Worm (Caenorhabditis elegans) whole organism, L2 larva: ENCODE measurements around the gene C29E4.12.
A peak's percentile ranks its signal among the peaks of the same experiment; 100 is the strongest.

Experiments
- C34F6.9 ChIP-seq: fragments of 150-350 bp; optimal IDR thresholded peaks from 2 replicates; lab custom pipeline; 2014; ENCODE audit warnings: missing biosample characterization, missing genetic modification characterization
- F13H6.1 ChIP-seq: sonication (generic microtip); optimal IDR thresholded peaks from 2 replicates; lab custom pipeline; 2016; ENCODE audit warnings: missing genetic modification characterization, missing compliant biosample characterization
- R02D3.7 ChIP-seq: fragments of 150-350 bp; optimal IDR thresholded peaks from 2 replicates; lab custom pipeline; 2014; ENCODE audit warnings: missing biosample characterization, missing genetic modification characterization
- Y55F3AM.14 ChIP-seq: fragments of 200-800 bp; sonication (Bioruptor generic); optimal IDR thresholded peaks from 2 replicates; lab custom pipeline; 2018; ENCODE audit warnings: mild to moderate bottlenecking, missing genetic modification characterization, missing compliant biosample characterization
- ZK546.5 ChIP-seq: sonication (generic microtip); optimal IDR thresholded peaks from 2 replicates; lab custom pipeline; 2017; ENCODE audit warnings: missing biosample characterization, missing genetic modification characterization
- alr-1 ChIP-seq: fragments of 150-350 bp; optimal IDR thresholded peaks from 2 replicates; lab custom pipeline; 2014; ENCODE audit warnings: missing biosample characterization, missing genetic modification characterization
- aly-2 ChIP-seq: fragments of 150-350 bp; optimal IDR thresholded peaks from 2 replicates; lab custom pipeline; 2014; ENCODE audit warnings: missing biosample characterization, missing genetic modification characterization
- ama-1 ChIP-seq: fragments of 150-350 bp; optimal IDR thresholded peaks from 2 replicates; lab custom pipeline; 2018; ENCODE audit warnings: inconsistent platforms
- blmp-1 ChIP-seq: sonication (generic microtip); optimal IDR thresholded peaks from 2 replicates; lab custom pipeline; 2017; ENCODE audit warnings: missing genetic modification characterization, mild to moderate bottlenecking, missing compliant biosample characterization, antibody characterized with exemption, moderate library complexity; ENCODE audit not compliant: insufficient read depth
- ceh-16 ChIP-seq: fragments of 150-350 bp; optimal IDR thresholded peaks from 2 replicates; lab custom pipeline; 2014; ENCODE audit warnings: missing biosample characterization, missing genetic modification characterization
- ceh-82 ChIP-seq: fragments of 150-350 bp; optimal IDR thresholded peaks from 2 replicates; lab custom pipeline; 2014; ENCODE audit warnings: missing biosample characterization, missing genetic modification characterization
- crh-2 ChIP-seq: sonication (generic microtip); optimal IDR thresholded peaks from 2 replicates; lab custom pipeline; 2017; ENCODE audit warnings: missing biosample characterization, missing genetic modification characterization
- dmd-4 ChIP-seq: sonication (generic microtip); optimal IDR thresholded peaks from 2 replicates; lab custom pipeline; 2017; ENCODE audit warnings: missing biosample characterization, missing genetic modification characterization
- elt-1 ChIP-seq: fragments of 150-350 bp; optimal IDR thresholded peaks from 2 replicates; lab custom pipeline; 2014; ENCODE audit warnings: missing biosample characterization, missing genetic modification characterization
- elt-3 ChIP-seq: sonication (generic microtip); optimal IDR thresholded peaks from 2 replicates; lab custom pipeline; 2017; ENCODE audit warnings: missing biosample characterization, missing genetic modification characterization
- fos-1 ChIP-seq: fragments of 150-350 bp; optimal IDR thresholded peaks from 2 replicates; lab custom pipeline; 2014; ENCODE audit warnings: missing biosample characterization, missing genetic modification characterization
- gmeb-1 ChIP-seq: fragments of 150-350 bp; optimal IDR thresholded peaks from 2 replicates; lab custom pipeline; 2014; ENCODE audit warnings: missing biosample characterization, missing genetic modification characterization
- lin-11 ChIP-seq: fragments of 150-350 bp; sonication (generic microtip); optimal IDR thresholded peaks from 2 replicates; lab custom pipeline; 2014; ENCODE audit warnings: missing biosample characterization, missing genetic modification characterization, inconsistent platforms, mixed read lengths
- lin-13 ChIP-seq: fragments of 150-350 bp; optimal IDR thresholded peaks from 2 replicates; lab custom pipeline; 2014; ENCODE audit warnings: missing biosample characterization, missing genetic modification reagents, missing genetic modification characterization
- lin-39 ChIP-seq: fragments of 150-350 bp; optimal IDR thresholded peaks from 2 replicates; lab custom pipeline; 2014; ENCODE audit warnings: missing biosample characterization, missing genetic modification reagents, missing genetic modification characterization
- lsy-2 ChIP-seq, 2 experiments: fragments of 150-350 bp in 1 of 2; sonication (generic microtip) in 1 of 2; optimal IDR thresholded peaks; 2 replicates each; lab custom pipeline; 2014 to 2017; ENCODE audit warnings: missing biosample characterization in 2 of 2, missing genetic modification characterization in 2 of 2
- mab-5 ChIP-seq: fragments of 150-350 bp; optimal IDR thresholded peaks from 2 replicates; lab custom pipeline; 2014; ENCODE audit warnings: missing biosample characterization, missing genetic modification characterization
- mbf-1 ChIP-seq: sonication (generic microtip); optimal IDR thresholded peaks from 2 replicates; lab custom pipeline; 2017; ENCODE audit warnings: missing biosample characterization, missing genetic modification characterization
- mdl-1 ChIP-seq, 2 experiments: fragments of 150-350 bp in 1 of 2; sonication (generic microtip) in 1 of 2; optimal IDR thresholded peaks; 2 replicates each; lab custom pipeline; 2017; ENCODE audit warnings: missing biosample characterization in 2 of 2, missing genetic modification characterization in 2 of 2
- nhr-10 ChIP-seq: sonication (generic microtip); optimal IDR thresholded peaks from 2 replicates; lab custom pipeline; 2017; ENCODE audit warnings: missing biosample characterization, missing genetic modification characterization
- nhr-11 ChIP-seq: fragments of 150-350 bp; optimal IDR thresholded peaks from 2 replicates; lab custom pipeline; 2014; ENCODE audit warnings: missing biosample characterization, missing genetic modification characterization
- nhr-12 ChIP-seq: fragments of 150-350 bp; optimal IDR thresholded peaks from 2 replicates; lab custom pipeline; 2014; ENCODE audit warnings: missing biosample characterization, missing genetic modification characterization
- nhr-129 ChIP-seq: fragments of 150-350 bp; optimal IDR thresholded peaks from 2 replicates; lab custom pipeline; 2014; ENCODE audit warnings: missing biosample characterization, missing genetic modification characterization
- nhr-21 ChIP-seq: fragments of 150-350 bp; optimal IDR thresholded peaks from 2 replicates; lab custom pipeline; 2014; ENCODE audit warnings: missing biosample characterization, missing genetic modification characterization
- nhr-23 ChIP-seq: fragments of 150-350 bp; optimal IDR thresholded peaks from 2 replicates; lab custom pipeline; 2014; ENCODE audit warnings: missing biosample characterization, missing genetic modification reagents, missing genetic modification characterization
- nhr-77 ChIP-seq: fragments of 150-350 bp; optimal IDR thresholded peaks from 2 replicates; lab custom pipeline; 2014; ENCODE audit warnings: missing biosample characterization, missing genetic modification characterization
- peb-1 ChIP-seq: fragments of 150-350 bp; optimal IDR thresholded peaks from 2 replicates; lab custom pipeline; 2014; ENCODE audit warnings: missing biosample characterization, missing genetic modification characterization
- sem-4 ChIP-seq: fragments of 150-350 bp; optimal IDR thresholded peaks from 2 replicates; lab custom pipeline; 2014; ENCODE audit warnings: missing biosample characterization, missing genetic modification reagents, missing genetic modification characterization
- skn-1 ChIP-seq: sonication (generic microtip); optimal IDR thresholded peaks from 2 replicates; lab custom pipeline; 2017; ENCODE audit warnings: missing biosample characterization, missing genetic modification characterization
- sma-3 ChIP-seq: sonication (generic microtip); optimal IDR thresholded peaks from 2 replicates; lab custom pipeline; 2016; ENCODE audit warnings: missing genetic modification reagents, missing genetic modification characterization, missing compliant biosample characterization
- unc-39 ChIP-seq: fragments of 150-350 bp; optimal IDR thresholded peaks from 2 replicates; lab custom pipeline; 2014; ENCODE audit warnings: missing biosample characterization, missing genetic modification characterization
- unc-55 ChIP-seq: fragments of 150-350 bp; sonication (generic microtip); optimal IDR thresholded peaks from 3 replicates; lab custom pipeline; 2014; ENCODE audit warnings: missing biosample characterization, missing genetic modification reagents, missing genetic modification characterization
- unc-62 ChIP-seq: fragments of 150-350 bp; optimal IDR thresholded peaks from 2 replicates; lab custom pipeline; 2014; ENCODE audit warnings: missing biosample characterization, missing genetic modification reagents, missing genetic modification characterization
- zag-1 ChIP-seq: fragments of 150-350 bp; optimal IDR thresholded peaks from 2 replicates; lab custom pipeline; 2014; ENCODE audit warnings: missing biosample characterization, missing genetic modification characterization
- ztf-11 ChIP-seq: sonication (generic microtip); optimal IDR thresholded peaks from 2 replicates; lab custom pipeline; 2017; ENCODE audit warnings: missing biosample characterization, missing genetic modification characterization

The C29E4.12 gene

DNA sequence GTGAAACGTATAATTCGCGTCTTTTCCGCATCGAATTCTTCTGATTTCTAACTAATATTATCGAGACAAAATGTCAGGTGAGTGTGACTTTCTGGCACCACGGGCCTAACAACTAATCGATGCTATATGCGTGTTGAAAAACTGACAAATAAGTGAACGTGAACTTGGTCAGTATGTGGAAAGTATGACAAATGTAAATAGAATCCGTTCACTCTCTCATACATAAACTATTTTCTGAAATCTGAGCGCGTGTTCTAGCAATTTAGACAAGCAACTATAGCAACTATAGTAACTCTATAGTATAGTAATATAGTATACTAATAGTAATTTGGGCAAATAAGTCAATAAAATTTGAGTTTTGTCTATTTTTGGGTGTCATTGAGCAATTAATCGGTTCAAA is 48.6 kb upstream of the C29E4.12 start:
- TF ChIP-seq blmp-1 (tag; lab: Kevin White, UChicago): no peak
- TF ChIP-seq lsy-2 (tag; optimal IDR thresholded peaks at IDR 0.05; lab: Kevin White, UChicago): no peak

DNA sequence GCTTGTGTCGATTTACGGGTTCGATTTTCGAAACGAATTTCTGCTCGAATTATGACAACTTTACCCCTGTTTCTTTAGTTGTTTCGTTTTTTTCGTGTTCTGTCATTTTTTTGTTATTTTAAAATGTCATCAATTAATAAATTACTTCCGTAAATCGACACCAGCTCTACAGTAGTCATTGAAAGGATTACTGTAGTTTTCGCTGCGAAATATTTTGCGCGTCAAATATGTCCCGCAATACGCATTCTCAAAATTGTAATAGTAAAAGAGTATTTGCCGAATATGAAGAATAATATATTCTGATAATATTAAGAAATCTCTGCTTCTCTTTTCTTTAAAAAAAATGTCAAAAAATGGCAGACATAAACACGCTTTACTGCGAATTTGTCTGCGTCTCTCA is 47.7 kb upstream of the C29E4.12 start:
- no peak for TF ChIP-seq lin-39 (tag; lab: Kevin White, UChicago)
- TF ChIP-seq nhr-21 (tag; lab: Kevin White, UChicago): no peak
- TF ChIP-seq unc-39 (tag; lab: Kevin White, UChicago): no peak
- TF ChIP-seq nhr-129 (tag; lab: Kevin White, UChicago): no peak
- no peak for TF ChIP-seq nhr-77 (tag; lab: Kevin White, UChicago)
- TF ChIP-seq skn-1 (tag; lab: Kevin White, UChicago): no peak
- TF ChIP-seq gmeb-1 (tag; lab: Kevin White, UChicago): no peak
- TF ChIP-seq R02D3.7: no peak
- no peak for TF ChIP-seq lsy-2 (tag; optimal IDR thresholded peaks at IDR 0.05; lab: Kevin White, UChicago)

- no peak for TF ChIP-seq nhr-77 (tag; lab: Kevin White, UChicago)
- TF ChIP-seq alr-1 (tag; lab: Kevin White, UChicago): no peak
- no peak for TF ChIP-seq mab-5 (tag; lab: Kevin White, UChicago)
- no peak for TF ChIP-seq elt-3 (tag; lab: Kevin White, UChicago)
- no peak for TF ChIP-seq gmeb-1 (tag; lab: Kevin White, UChicago)
- TF ChIP-seq C34F6.9 (tag; lab: Kevin White, UChicago): no peak
- TF ChIP-seq unc-55 (GFP tag; lab: Kevin White, UChicago): no peak
- no peak for TF ChIP-seq elt-1 (tag; lab: Kevin White, UChicago)
- TF ChIP-seq unc-62 (GFP tag; lab: Kevin White, UChicago): no peak
- TF ChIP-seq peb-1 (tag; lab: Kevin White, UChicago): no peak
- TF ChIP-seq nhr-23 (tag; lab: Kevin White, UChicago): no peak
- TF ChIP-seq mdl-1 (tag; optimal IDR thresholded peaks at IDR 0.05; lab: Kevin White, UChicago): no peak
- TF ChIP-seq ama-1 (lab: Kevin White, UChicago): no peak
- TF ChIP-seq lin-39 (tag; lab: Kevin White, UChicago): no peak
- no peak for TF ChIP-seq crh-2 (tag; lab: Kevin White, UChicago)
- TF ChIP-seq nhr-129 (tag; lab: Kevin White, UChicago): no peak
- no peak for TF ChIP-seq Y55F3AM.14 (GFP tag; lab: Kevin White, UChicago)
Measured at ce11 chrIII:7894724-7895123, 46.2 kb upstream of the C29E4.12 start, which contains the start of gene ZK688.4. ZK688.4 (plus strand) TSS chrIII:7895024.

DNA sequence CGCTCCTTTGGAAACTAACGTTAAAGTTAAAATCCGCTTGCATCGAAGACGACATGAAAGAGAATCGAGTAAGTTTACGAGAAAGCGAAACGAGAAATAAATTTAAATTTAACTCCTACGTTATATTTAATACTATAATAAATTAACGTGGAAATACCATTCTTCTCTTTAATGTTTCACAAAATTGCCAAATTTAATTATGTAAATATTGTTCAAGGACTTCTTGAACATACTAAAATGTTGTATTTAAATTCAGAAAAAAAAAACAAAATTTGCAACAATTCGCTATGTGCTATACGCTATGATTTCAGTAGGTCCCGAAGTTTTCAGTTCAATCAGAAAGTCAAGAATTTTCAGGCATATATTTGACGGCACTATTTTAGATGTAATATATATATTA is 44.0 kb upstream of the C29E4.12 start, which contains the start of gene ZK688.10:
Gene ZK688.10, minus strand, starts transcription at position 101 of the 400 bp plus-strand sequence.
- TF ChIP-seq nhr-77 (tag; lab: Kevin White, UChicago) (no peak), lin-11 (tag; lab: Kevin White, UChicago) (no peak), blmp-1 (tag; lab: Kevin White, UChicago) (no peak), sma-3 (GFP tag; lab: Kevin White, UChicago) (no peak), elt-1 (tag; lab: Kevin White, UChicago) (no peak), ztf-11 (no peak), nhr-21 (tag; lab: Kevin White, UChicago) (no peak), unc-62 (GFP tag; lab: Kevin White, UChicago) (no peak)
- TF ChIP-seq, all 48 proteins: peak for 0

DNA sequence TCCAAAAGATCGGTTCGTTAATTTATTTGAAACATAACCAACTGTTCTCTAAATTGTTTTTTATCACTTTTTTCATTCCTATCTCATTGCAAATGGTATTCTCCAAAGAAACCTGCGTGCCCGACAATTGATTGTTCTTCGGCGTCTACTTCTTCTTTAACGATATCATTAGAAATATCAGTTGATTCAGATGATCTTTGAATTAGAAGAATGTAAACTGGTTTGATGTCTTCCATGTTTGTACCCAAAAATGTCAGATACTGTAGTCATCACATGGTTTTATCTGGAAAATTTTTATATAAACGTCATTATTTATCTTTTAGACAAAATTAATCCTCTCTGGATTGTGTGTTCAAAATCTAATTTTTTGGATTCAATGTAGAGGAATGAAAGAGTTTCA is 43.2 kb upstream of the C29E4.12 start:
- TF ChIP-seq nhr-11 (no peak), unc-39 (tag; lab: Kevin White, UChicago) (no peak), mab-5 (tag; lab: Kevin White, UChicago) (no peak), C34F6.9 (tag; lab: Kevin White, UChicago) (no peak), gmeb-1 (tag; lab: Kevin White, UChicago) (peak; percentile 45), lin-39 (tag; lab: Kevin White, UChicago) (no peak), mdl-1 (tag; optimal IDR thresholded peaks at IDR 0.05; lab: Kevin White, UChicago) (no peak), nhr-12 (tag; lab: Kevin White, UChicago) (no peak), mbf-1 (tag; lab: Kevin White, UChicago) (no peak), unc-62 (GFP tag; lab: Kevin White, UChicago) (no peak), aly-2 (tag; lab: Kevin White, UChicago) (no peak), elt-1 (tag; lab: Kevin White, UChicago) (no peak), lsy-2 (tag; optimal IDR thresholded peaks at IDR 0.05; lab: Kevin White, UChicago) (peak in 1 of 2 experiments; percentile 48), alr-1 (tag; lab: Kevin White, UChicago) (no peak), lin-13 (GFP tag; lab: Kevin White, UChicago) (no peak), ceh-82 (no peak), F13H6.1 (tag; lab: Kevin White, UChicago) (no peak), nhr-129 (tag; lab: Kevin White, UChicago) (no peak), lin-11 (tag; lab: Kevin White, UChicago) (no peak), unc-55 (GFP tag; lab: Kevin White, UChicago) (no peak), ZK546.5 (tag; lab: Kevin White, UChicago) (no peak), nhr-23 (tag; lab: Kevin White, UChicago) (no peak), sem-4 (tag; lab: Kevin White, UChicago) (no peak), ceh-16 (no peak), fos-1 (no peak), blmp-1 (tag; lab: Kevin White, UChicago) (peak; percentile 1), nhr-10 (tag; lab: Kevin White, UChicago) (no peak), ama-1 (lab: Kevin White, UChicago) (no peak), nhr-77 (tag; lab: Kevin White, UChicago) (no peak), zag-1 (tag; lab: Kevin White, UChicago) (no peak), elt-3 (tag; lab: Kevin White, UChicago) (no peak), sma-3 (GFP tag; lab: Kevin White, UChicago) (peak; percentile 55), crh-2 (tag; lab: Kevin White, UChicago) (no peak), dmd-4 (tag; lab: Kevin White, UChicago) (no peak), skn-1 (tag; lab: Kevin White, UChicago) (no peak), nhr-21 (tag; lab: Kevin White, UChicago) (peak; percentile 81), Y55F3AM.14 (GFP tag; lab: Kevin White, UChicago) (no peak)
